Worm (Caenorhabditis elegans) whole organism, dauer: ENCODE measurements around the gene C02F5.14.

Source experiments
- unc-62 ChIP-seq: sonication (generic microtip); optimal IDR thresholded peaks from 2 replicates; lab custom pipeline; 2017; ENCODE audit warnings: missing biosample characterization, missing genetic modification reagents, missing genetic modification characterization

C02F5.14 gene

DNA sequence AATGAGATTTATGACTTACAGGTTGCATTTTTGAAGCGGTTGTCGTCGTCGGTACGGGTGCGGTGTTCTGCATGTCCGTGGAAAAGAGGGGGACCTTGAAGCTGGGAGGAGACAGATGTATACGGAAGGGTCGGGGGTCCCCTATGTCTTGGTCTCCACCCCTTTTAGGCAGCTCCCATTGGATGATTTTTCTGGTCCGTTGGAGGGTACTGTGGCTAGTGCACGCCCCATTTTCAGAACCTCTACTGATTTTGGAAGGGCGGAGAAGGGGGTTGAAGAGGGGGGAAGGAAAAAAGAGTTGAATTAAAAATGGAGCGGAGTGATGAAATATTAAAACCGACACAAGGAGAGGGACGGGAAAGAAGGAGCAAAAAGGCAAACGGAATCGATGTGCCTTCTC lies 19.1 kb downstream of the C02F5.14 start, which contains the start of gene unc-86:
unc-86 (minus strand) TSS at position 113 of the 400 bp plus-strand sequence.
- no peak for TF ChIP-seq unc-62 (GFP tag; lab: Kevin White, UChicago)

DNA sequence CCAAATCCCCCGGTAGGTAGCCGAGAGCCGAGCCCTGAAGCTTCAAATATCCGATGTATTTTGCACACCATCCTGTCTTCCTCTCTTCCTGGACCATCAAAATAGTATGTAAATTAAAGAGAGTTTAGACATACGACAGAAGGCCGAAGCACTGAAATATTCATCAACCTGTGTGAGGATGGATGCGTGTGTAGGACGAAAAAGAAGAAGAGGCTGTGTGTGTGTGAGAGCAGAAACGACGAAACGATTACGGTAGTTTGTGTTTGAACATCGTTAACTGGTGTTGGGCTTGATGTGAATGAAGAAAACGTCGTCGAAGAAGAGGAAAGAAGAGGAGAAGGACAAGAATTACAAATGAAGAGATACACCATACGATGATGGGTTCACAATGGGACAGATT lies 23.8 kb downstream of the C02F5.14 start:
- TF ChIP-seq unc-62 (GFP tag; lab: Kevin White, UChicago): no peak

- TF ChIP-seq unc-62 (GFP tag; lab: Kevin White, UChicago): no peak
These were observed 25.5 kb downstream of the C02F5.14 start, which contains the start of gene C30A5.10 for ce11 chrIII:8209775-8210174. Gene C30A5.10 (minus strand): TSS chrIII:8209875.

DNA sequence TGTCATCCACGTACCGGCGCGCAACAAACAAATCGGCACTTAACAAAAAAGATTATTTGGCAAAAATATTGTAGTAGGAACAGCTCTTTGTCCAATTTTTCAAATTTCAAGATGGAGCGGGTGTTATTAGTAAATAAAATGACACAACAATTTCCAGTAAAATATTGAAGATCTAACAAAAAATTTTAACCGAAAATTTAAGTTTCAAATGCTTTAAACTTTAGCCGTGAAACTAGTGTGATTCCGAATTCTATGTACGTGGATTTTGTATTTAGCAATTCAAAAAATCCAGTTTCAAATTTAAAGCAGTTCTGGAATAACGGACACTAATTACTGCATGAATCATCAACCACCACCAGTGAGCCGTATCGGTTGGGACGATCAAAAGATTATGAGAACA lies 32.6 kb downstream of the C02F5.14 start, which contains the start of gene snb-5:
snb-5 (plus strand) TSS at position 301 of the 400 bp plus-strand sequence.
- TF ChIP-seq unc-62 (GFP tag; lab: Kevin White, UChicago): no peak

DNA sequence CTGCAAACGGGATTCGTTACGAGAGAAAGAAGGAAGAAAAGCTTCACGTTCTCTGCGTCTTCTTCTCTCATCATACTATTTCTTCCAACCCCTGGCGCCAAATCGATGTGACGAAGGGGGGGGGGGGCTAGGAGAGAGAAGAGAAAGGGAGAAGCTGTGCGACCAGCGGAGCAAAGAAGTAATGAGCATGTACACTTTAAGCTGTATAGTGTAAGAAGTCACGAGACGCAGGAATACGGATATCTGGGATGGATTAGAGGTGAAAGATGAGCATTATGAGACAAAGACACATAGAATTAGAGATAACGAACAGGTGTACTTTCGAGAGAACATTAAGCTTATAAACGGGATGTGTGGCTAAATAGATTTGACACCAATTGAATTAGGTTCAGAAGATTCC lies 33.6 kb downstream of the C02F5.14 start:
- TF ChIP-seq unc-62 (GFP tag; lab: Kevin White, UChicago): no peak

DNA sequence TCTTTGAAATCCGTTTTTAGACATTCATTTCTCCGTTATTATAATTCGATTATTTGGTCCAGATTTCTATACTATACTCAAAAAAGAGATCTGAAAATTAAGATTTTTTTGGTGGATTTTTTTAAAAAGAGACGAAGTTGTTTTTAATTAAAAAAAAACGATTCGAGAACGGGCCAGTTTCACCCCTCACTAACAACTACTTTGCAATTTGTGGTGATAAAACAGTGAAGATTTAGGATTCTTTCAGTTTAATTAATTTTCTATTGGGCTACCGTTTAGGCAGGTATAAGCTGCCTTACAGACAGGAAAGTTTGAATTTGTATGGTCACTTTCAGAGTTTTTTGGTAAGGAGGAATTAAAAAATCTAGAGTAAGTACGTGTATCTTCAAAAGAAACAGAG lies 34.2 kb downstream of the C02F5.14 start, which contains the start of gene unc-36:
unc-36 (minus strand) TSS at position 101 of the 400 bp plus-strand sequence.
- TF ChIP-seq unc-62 (GFP tag; lab: Kevin White, UChicago): no peak

DNA sequence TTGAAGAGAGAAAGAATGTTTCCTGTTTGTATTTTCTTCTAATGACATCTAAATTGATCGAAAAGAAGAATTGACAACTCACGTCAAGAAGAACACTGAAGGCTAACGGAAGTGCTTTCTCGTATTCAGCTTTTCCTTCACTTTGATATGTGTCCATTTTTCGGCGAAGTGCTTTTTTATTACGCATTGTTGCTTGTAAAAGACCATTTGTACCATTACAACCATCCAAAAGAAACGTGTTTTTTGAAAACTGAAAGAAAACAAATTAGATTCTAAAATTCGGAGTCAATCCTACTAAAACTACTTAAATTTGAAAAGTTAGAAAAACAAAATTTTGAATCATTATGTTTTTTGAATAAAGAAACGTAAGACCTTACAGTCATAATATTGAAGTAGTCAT lies 36.3 kb downstream of the C02F5.14 start:
- TF ChIP-seq unc-62 (GFP tag; lab: Kevin White, UChicago): no peak

DNA sequence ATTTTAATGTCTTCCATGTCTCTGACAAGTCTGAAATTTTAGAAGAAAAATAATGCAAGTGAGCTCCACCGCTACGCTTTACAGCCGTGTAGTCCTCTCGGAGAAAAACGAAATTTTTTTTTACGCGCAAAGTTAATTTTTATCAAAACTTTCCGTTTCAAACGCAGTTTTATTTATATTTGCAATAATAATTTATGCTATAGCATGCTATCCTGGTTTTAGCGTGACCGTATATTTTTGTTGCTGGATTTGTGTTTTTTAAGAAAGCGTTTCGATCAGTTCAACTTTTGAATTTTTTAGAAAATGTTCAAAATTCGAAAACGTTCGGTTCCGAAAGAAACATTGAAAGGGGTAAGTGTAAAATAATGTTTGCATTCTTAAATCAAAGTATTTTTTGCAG lies 43.6 kb downstream of the C02F5.14 start, which contains the start of gene C50C3.1:
C50C3.1 (plus strand) TSS at position 301 of the 400 bp plus-strand sequence.
- no peak for TF ChIP-seq unc-62 (GFP tag; lab: Kevin White, UChicago)

ce11 chrIII:8190505-8190904 lies 44.8 kb downstream of the C02F5.14 start, which contains the start of gene C50C3.19:
Gene C50C3.19 (plus strand): TSS chrIII:8190805.
- no peak for TF ChIP-seq unc-62 (GFP tag; lab: Kevin White, UChicago)

DNA sequence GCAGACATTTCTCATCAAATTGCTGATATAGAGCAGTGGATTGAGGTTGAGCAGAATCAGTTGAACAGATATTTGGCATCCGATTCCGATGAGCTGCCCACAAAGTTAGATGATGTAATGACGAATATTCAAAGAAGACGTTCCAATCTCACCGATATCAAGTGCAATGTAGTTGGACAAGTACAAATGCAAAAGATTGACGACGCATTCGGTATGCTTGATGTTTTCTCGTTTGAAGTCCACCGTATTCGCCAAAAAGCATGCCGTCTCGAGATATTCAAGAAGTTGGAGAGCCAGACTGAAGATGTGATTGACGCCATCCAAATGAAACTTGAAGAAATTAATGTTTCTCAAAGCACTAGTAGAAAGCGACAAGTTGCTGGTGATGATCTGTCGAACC lies 50.2 kb downstream of the C02F5.14 start:
- no peak for TF ChIP-seq unc-62 (GFP tag; lab: Kevin White, UChicago)
